Fruit fly (Drosophila melanogaster) S2 (cell line): ENCODE results near the gene fal.

Experiments used
- CG8478 ChIP-seq: fragments of >200 bp; optimal IDR thresholded peaks from 2 replicates; lab custom pipeline; 2018
- CTCF ChIP-seq, 2 experiments: fragments of >200 bp; optimal IDR thresholded peaks; 2 replicates each; lab custom pipeline; 2018

DNA sequence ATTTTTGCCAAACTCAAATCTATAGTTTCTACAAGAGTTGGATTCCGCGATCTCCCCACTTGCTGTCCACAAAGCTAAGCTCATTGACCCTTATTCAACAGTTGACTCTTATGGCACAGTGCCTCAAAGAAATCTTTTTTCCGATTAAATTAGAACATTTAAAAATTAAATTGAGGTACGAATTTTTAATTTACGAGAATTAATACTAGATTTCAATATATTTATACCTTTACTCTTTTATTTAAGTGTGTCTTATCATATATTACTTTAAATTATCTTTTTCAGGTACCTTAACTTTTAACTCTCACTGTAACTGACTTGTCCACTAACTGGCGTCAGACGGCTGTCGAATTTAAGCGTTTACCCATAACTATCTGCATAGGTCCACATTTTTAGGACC, 43.9 kb downstream of the fal start:
- TF ChIP-seq CTCF (optimal IDR thresholded peaks at IDR 0.05; lab: Kevin White, UChicago) (no peak), CG8478 (lab: Kevin White, UChicago) (no peak)
